Fruit fly (Drosophila melanogaster) whole organism, adult: ENCODE results near the gene chico.

Experiments
- CG11617 ChIP-seq: fragments of 200-800 bp; sonication (Bioruptor generic); optimal IDR thresholded peaks from 2 replicates; lab custom pipeline; 2017; ENCODE audit warnings: mild to moderate bottlenecking, missing biosample characterization, missing genetic modification reagents, missing genetic modification characterization
- CG12768 ChIP-seq: fragments of 200-800 bp; sonication (Bioruptor generic); optimal IDR thresholded peaks from 2 replicates; lab custom pipeline; 2017; ENCODE audit warnings: missing biosample characterization, missing genetic modification characterization, mild to moderate bottlenecking, moderate library complexity, missing genetic modification reagents
- CG14711 ChIP-seq: fragments of 200-800 bp; sonication (Bioruptor generic); optimal IDR thresholded peaks from 2 replicates; lab custom pipeline; 2018; ENCODE audit warnings: missing biosample characterization, mild to moderate bottlenecking, missing genetic modification characterization, moderate library complexity
- CG7101 ChIP-seq: fragments of 200-800 bp; sonication (Bioruptor generic); optimal IDR thresholded peaks from 2 replicates; lab custom pipeline; 2018; ENCODE audit warnings: missing biosample characterization, mild to moderate bottlenecking, missing genetic modification characterization, moderate library complexity
- Clk ChIP-seq: fragments of 200-800 bp; sonication (Bioruptor generic); optimal IDR thresholded peaks from 2 replicates; lab custom pipeline; 2017; ENCODE audit warnings: missing biosample characterization, missing genetic modification characterization
- Crg-1 ChIP-seq: fragments of 200-800 bp; sonication (Bioruptor generic); optimal IDR thresholded peaks from 2 replicates; lab custom pipeline; 2016; ENCODE audit warnings: missing biosample characterization, missing genetic modification characterization
- Hr96 ChIP-seq: fragments of 200-800 bp; sonication (Bioruptor generic); optimal IDR thresholded peaks from 2 replicates; lab custom pipeline; 2016; ENCODE audit warnings: missing biosample characterization, missing genetic modification characterization
- Mnt ChIP-seq: fragments of 200-800 bp; sonication (Bioruptor generic); optimal IDR thresholded peaks from 2 replicates; lab custom pipeline; 2016; ENCODE audit warnings: missing biosample characterization, mild to moderate bottlenecking, missing genetic modification characterization
- kay ChIP-seq: fragments of 200-800 bp; sonication (Bioruptor generic); peaks from one replicate; lab custom pipeline; 2016; ENCODE audit warnings: missing biosample characterization, missing genetic modification characterization, borderline replicate concordance
- ovo ChIP-seq: fragments of 200-800 bp; sonication (Bioruptor generic); optimal IDR thresholded peaks from 2 replicates; lab custom pipeline; 2016; ENCODE audit warnings: missing biosample characterization, missing genetic modification characterization
- pad ChIP-seq: fragments of 200-800 bp; sonication (Bioruptor generic); optimal IDR thresholded peaks from 3 replicates; lab custom pipeline; 2017; ENCODE audit warnings: missing biosample characterization, missing genetic modification characterization, mild to moderate bottlenecking, moderate library complexity, missing genetic modification reagents
- tj ChIP-seq: fragments of 200-800 bp; sonication (Bioruptor generic); optimal IDR thresholded peaks from 3 replicates; lab custom pipeline; 2017; ENCODE audit warnings: missing biosample characterization, mild to moderate bottlenecking, missing genetic modification characterization, moderate library complexity
- toe ChIP-seq: fragments of 200-800 bp; sonication (Bioruptor generic); optimal IDR thresholded peaks from 2 replicates; lab custom pipeline; 2016; ENCODE audit warnings: missing biosample characterization, missing genetic modification characterization

dm6 chr2L:10221387-10221705 is 25.5 kb downstream of the chico start:
- no peak for TF ChIP-seq Clk (GFP tag; lab: Kevin White, UChicago)
- no peak for TF ChIP-seq CG7101
- TF ChIP-seq kay (GFP tag; lab: Kevin White, UChicago): no peak
- no peak for TF ChIP-seq Mnt (GFP tag; lab: Kevin White, UChicago)
- TF ChIP-seq toe (GFP tag; lab: Kevin White, UChicago): no peak
- TF ChIP-seq pad (GFP tag; lab: Kevin White, UChicago): no peak
- TF ChIP-seq CG11617 (GFP tag; lab: Kevin White, UChicago): no peak
- TF ChIP-seq CG14711 (tag; lab: Kevin White, UChicago): no peak
- TF ChIP-seq tj (GFP tag; lab: Kevin White, UChicago): no peak
- no peak for TF ChIP-seq Crg-1 (GFP tag; lab: Kevin White, UChicago)
- TF ChIP-seq Hr96 (GFP tag; lab: Kevin White, UChicago): no peak
- TF ChIP-seq ovo (GFP tag; lab: Kevin White, UChicago): no peak
- no peak for TF ChIP-seq CG12768
